Fruit fly (Drosophila melanogaster): ENCODE results near the gene CG45075.

The CG45075 gene

DNA sequence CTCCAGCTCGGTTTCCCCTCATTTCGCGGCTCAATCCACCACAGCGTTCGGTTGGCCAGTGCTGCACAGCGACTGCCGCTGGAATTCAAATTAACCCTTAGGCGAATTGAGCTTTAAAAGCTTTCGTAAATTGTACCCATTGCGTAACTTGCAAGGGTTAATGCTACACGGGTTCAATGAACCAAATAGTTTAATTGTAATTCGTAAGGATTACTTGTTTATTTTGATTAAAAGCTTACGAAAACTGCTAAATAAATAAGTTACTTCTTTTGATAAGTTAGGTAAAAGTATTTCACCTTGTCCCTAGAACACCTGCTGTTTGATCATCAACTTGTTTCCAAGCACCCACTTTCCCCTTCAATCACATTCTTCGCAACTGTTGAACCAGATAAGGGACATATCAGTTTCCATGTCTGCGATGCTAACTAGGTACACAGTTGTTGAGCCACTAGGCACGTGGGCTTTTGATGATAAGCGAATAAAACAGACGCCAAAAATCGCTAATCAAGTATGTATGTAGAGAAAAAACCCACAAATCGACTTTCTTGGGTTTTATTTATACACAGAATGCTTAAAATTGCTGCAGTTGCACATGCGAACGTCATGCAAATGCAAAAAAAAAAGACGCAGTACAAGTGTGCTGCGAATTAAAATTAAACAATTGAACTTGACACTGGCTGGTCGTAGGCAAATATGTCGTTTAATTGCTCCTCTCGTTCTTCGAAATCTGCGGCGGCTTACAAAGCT lies 45.1 kb upstream of the CG45075 start, which contains the start of gene Pfas (continued):
- TF ChIP-seq CG3847 (GFP tag; IDR thresholded peaks at IDR 0.05) (peak; percentile 63), gfzf (GFP tag; optimal IDR thresholded peaks at IDR 0.05) (no peak), CG12942 (GFP tag; optimal IDR thresholded peaks at IDR 0.05) (peak; percentile 36), Ets97D (GFP tag; optimal IDR thresholded peaks at IDR 0.05) (peak; percentile 33), CG8089 (GFP tag; optimal IDR thresholded peaks at IDR 0.05) (no peak), CG9215 (GFP tag; IDR thresholded peaks at IDR 0.05) (peak; percentile 23; the same call in 1 of the 2 replicates), bsh (GFP tag; optimal IDR thresholded peaks at IDR 0.05) (peak in 1 of 2 experiments; percentile 45), Xbp1 (GFP tag; optimal IDR thresholded peaks at IDR 0.05) (peak; percentile 52), her (GFP tag; optimal IDR thresholded peaks at IDR 0.05) (peak; percentile 72), prd (optimal IDR thresholded peaks at IDR 0.05) (no peak), prd (GFP tag; IDR thresholded peaks at IDR 0.05) (0 out of 3 replicates have a peak, but pooled peaks have one; percentile 35), CG12155 (GFP tag; optimal IDR thresholded peaks at IDR 0.05) (peak; percentile 52), CG16813 (GFP tag; IDR thresholded peaks at IDR 0.05; ENCODE audit: partially characterized antibody) (no peak), Lim3 (GFP tag; IDR thresholded peaks at IDR 0.05) (no peak), CG7987 (GFP tag; optimal IDR thresholded peaks at IDR 0.05) (peak; percentile 74), NC2β (GFP tag; optimal IDR thresholded peaks at IDR 0.05) (peak; percentile 12), CG7372 (GFP tag; IDR thresholded peaks at IDR 0.05) (0 out of 2 replicates have a peak, but pooled peaks have one; percentile 26), CG5245 (GFP tag; optimal IDR thresholded peaks at IDR 0.05) (no peak), CG30020 (tag; optimal IDR thresholded peaks at IDR 0.05) (no peak), sc (optimal IDR thresholded peaks at IDR 0.05) (no peak), sc (GFP tag; optimal IDR thresholded peaks at IDR 0.05) (no peak), CG14014 (GFP tag; IDR thresholded peaks at IDR 0.05) (peak; percentile 42; the same call in 1 of the 2 replicates), kay (GFP tag; optimal IDR thresholded peaks at IDR 0.05) (peak; percentile 45), ERR (GFP tag; optimal IDR thresholded peaks at IDR 0.05) (peak; percentile 46), CG13775 (GFP tag; optimal IDR thresholded peaks at IDR 0.05) (no peak), CG2129 (GFP tag; IDR thresholded peaks at IDR 0.05; ENCODE audit: partially characterized antibody) (no peak), grau (tag; optimal IDR thresholded peaks at IDR 0.05) (peak; percentile 63), danr (GFP tag; IDR thresholded peaks at IDR 0.05) (no peak), chm (GFP tag; IDR thresholded peaks at IDR 0.05) (peak; percentile 38; the same call in 1 of the 2 replicates), CG15601 (tag; optimal IDR thresholded peaks at IDR 0.05) (peak; percentile 52), CG7786 (GFP tag; optimal IDR thresholded peaks at IDR 0.05) (peak; percentile 56), Fer1 (GFP tag; optimal IDR thresholded peaks at IDR 0.05) (peak; percentile 72), chif (GFP tag; optimal IDR thresholded peaks at IDR 0.05) (peak in 1 of 2 experiments; percentile 7), CG15269 (tag; optimal IDR thresholded peaks at IDR 0.05) (peak; percentile 44), Med (GFP tag) (peak; percentile 96), CG12236 (GFP tag; optimal IDR thresholded peaks at IDR 0.05) (no peak), E2f1 (GFP tag; IDR thresholded peaks at IDR 0.05) (peak; percentile 22; the same call in 1 of the 2 replicates), CG3281 (GFP tag; optimal IDR thresholded peaks at IDR 0.05) (peak; percentile 73), vfl (GFP tag; optimal IDR thresholded peaks at IDR 0.05) (peak; percentile 64), CG4328 (GFP tag; optimal IDR thresholded peaks at IDR 0.05) (peak; percentile 27)

DNA sequence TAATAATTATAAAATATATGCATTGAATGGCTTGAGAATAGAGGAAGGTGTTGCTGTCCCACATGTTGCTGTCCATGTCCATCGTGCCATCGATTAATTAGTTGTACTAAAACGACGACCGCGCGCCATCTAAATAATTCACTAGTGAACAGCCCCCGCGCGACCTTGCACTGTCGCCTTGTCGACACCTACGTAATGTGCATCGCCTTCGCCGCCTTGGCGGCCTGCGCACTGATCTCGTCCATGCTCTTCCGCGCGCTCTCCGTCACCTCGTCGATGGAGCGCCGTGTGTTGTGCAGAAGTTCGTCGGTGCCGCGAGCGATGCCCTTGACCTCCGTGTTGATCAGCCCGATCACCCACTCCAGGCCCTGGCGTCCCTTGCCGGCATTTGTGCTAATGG lies 44.3 kb upstream of the CG45075 start:
- peak; percentile 1 for TF ChIP-seq ftz-f1 (GFP tag; optimal IDR thresholded peaks at IDR 0.05)
- no peak for TF ChIP-seq Fer3 (tag; optimal IDR thresholded peaks at IDR 0.05)
- peak; percentile 79 for TF ChIP-seq Med (GFP tag)
- no peak for TF ChIP-seq Poxn (GFP tag; IDR thresholded peaks at IDR 0.05)
- no peak for TF ChIP-seq CG13296 (GFP tag; optimal IDR thresholded peaks at IDR 0.05)
- TF ChIP-seq Hr51 (GFP tag; optimal IDR thresholded peaks at IDR 0.05), result no peak
- TF ChIP-seq sug (tag; optimal IDR thresholded peaks at IDR 0.05), result no peak
- peak; percentile 83 for TF ChIP-seq sr (GFP tag; IDR thresholded peaks at IDR 0.05)
- TF ChIP-seq al (GFP tag; IDR thresholded peaks at IDR 0.05), result no peak
- TF ChIP-seq CG17186 (GFP tag; optimal IDR thresholded peaks at IDR 0.05), result no peak
- TF ChIP-seq gcm2 (GFP tag; optimal IDR thresholded peaks at IDR 0.05), result no peak
- TF ChIP-seq amos (GFP tag; IDR thresholded peaks at IDR 0.05; ENCODE audit: partially characterized antibody), result 0 out of 2 replicates have a peak, but pooled peaks have one; percentile 11
- TF ChIP-seq CG6175 (GFP tag; IDR thresholded peaks at IDR 0.05), result 0 out of 3 replicates have a peak, but pooled peaks have one; percentile 23

All from whole organism, embryonic.